Worm (Caenorhabditis elegans) whole organism, early embryonic: ENCODE results near the gene str-14.

ENCODE experiments used
- B0310.2 ChIP-seq: sonication (generic microtip); optimal IDR thresholded peaks from 2 replicates; lab custom pipeline; 2016; ENCODE audit warnings: mild to moderate bottlenecking, missing genetic modification characterization, missing compliant biosample characterization
- F13C5.2 ChIP-seq: sonication (generic microtip); optimal IDR thresholded peaks from 2 replicates; lab custom pipeline; 2017; ENCODE audit warnings: mild to moderate bottlenecking, missing genetic modification characterization, inconsistent platforms, missing compliant biosample characterization
- aly-1 ChIP-seq: sonication (generic microtip); optimal IDR thresholded peaks from 2 replicates; lab custom pipeline; 2016; ENCODE audit warnings: missing genetic modification characterization, missing compliant biosample characterization
- ama-1 ChIP-seq: fragments of 150-350 bp; optimal IDR thresholded peaks from 2 replicates; lab custom pipeline; 2014
- ceh-13 ChIP-seq: fragments of 200-800 bp; sonication (Bioruptor generic); optimal IDR thresholded peaks from 2 replicates; lab custom pipeline; 2018; ENCODE audit warnings: mild to moderate bottlenecking, missing genetic modification characterization, missing compliant biosample characterization
- ceh-36 ChIP-seq: sonication (generic microtip); optimal IDR thresholded peaks from 2 replicates; lab custom pipeline; 2016; ENCODE audit warnings: missing genetic modification characterization, inconsistent platforms, missing compliant biosample characterization
- ets-7 ChIP-seq: sonication (generic microtip); optimal IDR thresholded peaks from 2 replicates; lab custom pipeline; 2016; ENCODE audit warnings: missing genotype, missing genetic modification characterization, missing compliant biosample characterization
- flt-1 ChIP-seq: fragments of 200-800 bp; sonication (Bioruptor generic); IDR thresholded peaks from 2 replicates; pipeline ENCODE4 v1.3.6; 2022; ENCODE audit warnings: missing genetic modification characterization, missing compliant biosample characterization
- hmbx-1 ChIP-seq: sonication (generic microtip); optimal IDR thresholded peaks from 2 replicates; lab custom pipeline; 2016; ENCODE audit warnings: mild to moderate bottlenecking, missing genetic modification characterization, missing compliant biosample characterization
- hmg-4 ChIP-seq: fragments of 200-800 bp; sonication (Bioruptor generic); optimal IDR thresholded peaks from 2 replicates; lab custom pipeline; 2018; ENCODE audit warnings: mild to moderate bottlenecking, missing genetic modification characterization, missing compliant biosample characterization
- hnd-1 ChIP-seq: sonication (generic microtip); optimal IDR thresholded peaks from 2 replicates; lab custom pipeline; 2016; ENCODE audit warnings: missing genetic modification characterization, missing compliant biosample characterization
- pes-1 ChIP-seq: fragments of 200-800 bp; sonication (Bioruptor generic); IDR thresholded peaks from 2 replicates; pipeline ENCODE4 v1.3.6; 2022; ENCODE audit warnings: missing genetic modification reagents, missing genetic modification characterization, missing compliant biosample characterization
- scrt-1 ChIP-seq: fragments of 200-800 bp; sonication (Bioruptor generic); IDR thresholded peaks from 2 replicates; pipeline ENCODE4 v1.3.6; 2022; ENCODE audit warnings: missing genetic modification characterization, missing compliant biosample characterization
- sea-1 ChIP-seq: fragments of 200-800 bp; sonication (Bioruptor generic); conservative IDR thresholded peaks from 2 replicates; pipeline ENCODE4 v1.3.6; 2022; ENCODE audit warnings: missing genetic modification characterization, missing compliant biosample characterization
- tbx-11 ChIP-seq: fragments of 200-800 bp; sonication (Bioruptor generic); IDR thresholded peaks from 2 replicates; pipeline ENCODE4 v1.3.6; 2022; ENCODE audit warnings: missing genetic modification characterization, missing compliant biosample characterization
- tbx-37 ChIP-seq: fragments of 200-800 bp; sonication (Bioruptor generic); conservative IDR thresholded peaks from 2 replicates; pipeline ENCODE4 v1.3.6; 2022; ENCODE audit warnings: missing genetic modification reagents, missing genetic modification characterization, missing compliant biosample characterization
- tra-4 ChIP-seq: sonication (generic microtip); optimal IDR thresholded peaks from 2 replicates; lab custom pipeline; 2017; ENCODE audit warnings: missing genetic modification characterization, missing compliant biosample characterization

The str-14 gene

DNA sequence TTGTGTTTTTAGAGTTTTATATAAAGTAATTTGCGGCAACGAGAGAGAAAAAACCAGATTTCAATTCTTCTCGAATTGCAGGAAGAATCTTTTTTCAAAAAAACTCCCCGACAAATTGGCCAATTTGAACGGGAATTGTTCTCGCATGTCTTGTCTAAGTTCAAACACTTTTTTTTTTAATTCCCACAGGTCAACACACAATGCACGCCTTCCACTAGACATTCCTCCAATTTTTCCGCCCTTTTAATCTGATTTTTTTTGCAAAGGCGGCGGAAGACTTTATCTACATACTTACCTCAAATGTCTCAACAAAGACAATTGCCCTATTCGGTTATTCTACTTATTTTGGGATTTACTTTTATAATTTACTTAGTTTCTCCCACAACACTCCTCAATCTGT lies 47.3 kb downstream of the str-14 start, which contains the start of gene F26D2.3:
TSS of gene F26D2.3 (plus strand) at position 301 of the 400 bp plus-strand sequence.
- TF ChIP-seq B0310.2 (tag; lab: Kevin White, UChicago) (no peak), hmbx-1 (tag; lab: Kevin White, UChicago) (no peak), F13C5.2 (tag; lab: Kevin White, UChicago) (no peak), sea-1 (GFP tag; lab: Robert Waterston, UW) (no peak), flt-1 (GFP tag; lab: Robert Waterston, UW) (no peak), tbx-11 (GFP tag; lab: Robert Waterston, UW) (no peak)

ce11 chrV:16406357-16406756 lies 48.6 kb downstream of the str-14 start:
- no peak for TF ChIP-seq tbx-37 (GFP tag; lab: Robert Waterston, UW)
- TF ChIP-seq flt-1 (GFP tag; lab: Robert Waterston, UW) = no peak
- TF ChIP-seq aly-1 (tag; lab: Kevin White, UChicago) = no peak
- TF ChIP-seq hmbx-1 (tag; lab: Kevin White, UChicago) = no peak
- no peak for TF ChIP-seq hmg-4 (GFP tag; lab: Kevin White, UChicago)
- TF ChIP-seq tra-4 (tag; lab: Kevin White, UChicago) = no peak
- TF ChIP-seq tbx-11 (GFP tag; lab: Robert Waterston, UW) = no peak
- TF ChIP-seq ceh-13 (GFP tag; lab: Kevin White, UChicago) = no peak
- TF ChIP-seq F13C5.2 (tag; lab: Kevin White, UChicago) = no peak
- TF ChIP-seq ama-1 (lab: Kevin White, UChicago) = no peak
- no peak for TF ChIP-seq B0310.2 (tag; lab: Kevin White, UChicago)
- no peak for TF ChIP-seq sea-1 (GFP tag; lab: Robert Waterston, UW)
- TF ChIP-seq ceh-36 (tag; lab: Kevin White, UChicago) = no peak
- no peak for TF ChIP-seq hnd-1 (tag; lab: Kevin White, UChicago)
- no peak for TF ChIP-seq ets-7
- TF ChIP-seq scrt-1 (GFP tag; lab: Robert Waterston, UW) = no peak
- TF ChIP-seq pes-1 (GFP tag; lab: Robert Waterston, UW) = no peak

DNA sequence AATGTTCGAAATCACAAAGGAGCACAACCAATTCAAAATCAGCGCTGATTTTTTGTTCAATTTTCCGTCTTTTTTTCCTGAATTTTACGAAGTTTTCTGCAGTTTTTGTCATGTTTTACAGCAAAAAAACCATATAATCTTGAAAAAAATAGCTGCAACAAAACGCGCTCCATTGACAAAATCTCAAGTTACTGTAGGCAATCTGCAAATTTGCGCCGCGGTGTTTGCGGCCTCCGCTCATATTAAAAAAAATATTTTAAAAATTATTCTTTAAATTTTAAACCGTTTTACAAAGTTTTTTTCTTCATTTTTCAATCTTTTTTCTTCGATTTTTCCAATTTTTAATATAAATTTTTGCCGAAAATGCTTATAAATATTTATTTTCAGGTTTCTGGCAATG lies 49.6 kb downstream of the str-14 start:
- no peak for TF ChIP-seq flt-1 (GFP tag; lab: Robert Waterston, UW)
- TF ChIP-seq hmbx-1 (tag; lab: Kevin White, UChicago) = no peak
- no peak for TF ChIP-seq ceh-13 (GFP tag; lab: Kevin White, UChicago)
- no peak for TF ChIP-seq pes-1 (GFP tag; lab: Robert Waterston, UW)
- no peak for TF ChIP-seq B0310.2 (tag; lab: Kevin White, UChicago)
- no peak for TF ChIP-seq tra-4 (tag; lab: Kevin White, UChicago)
- no peak for TF ChIP-seq sea-1 (GFP tag; lab: Robert Waterston, UW)
- no peak for TF ChIP-seq tbx-37 (GFP tag; lab: Robert Waterston, UW)
- TF ChIP-seq F13C5.2 (tag; lab: Kevin White, UChicago) = no peak
- no peak for TF ChIP-seq aly-1 (tag; lab: Kevin White, UChicago)
- TF ChIP-seq hmg-4 (GFP tag; lab: Kevin White, UChicago) = no peak

- TF ChIP-seq hmbx-1 (tag; lab: Kevin White, UChicago) = no peak
- TF ChIP-seq tra-4 (tag; lab: Kevin White, UChicago) = no peak
- no peak for TF ChIP-seq ceh-36 (tag; lab: Kevin White, UChicago)
- no peak for TF ChIP-seq F13C5.2 (tag; lab: Kevin White, UChicago)
- no peak for TF ChIP-seq ama-1 (lab: Kevin White, UChicago)
- no peak for TF ChIP-seq scrt-1 (GFP tag; lab: Robert Waterston, UW)
Observed at ce11 chrV:16403974-16404373, 51.0 kb downstream of the str-14 start, which contains the start of gene syp-1. syp-1 (plus strand) TSS chrV:16404274.
